Fruit fly (Drosophila melanogaster) whole organism: ENCODE measurements around the gene CG18754.

Source experiments
- CG8478 ChIP-seq: fragments of >200 bp; optimal IDR thresholded peaks from 2 replicates; lab custom pipeline; 2018; ENCODE audit warnings: inconsistent platforms
- Dll ChIP-seq: fragments of >200 bp; optimal IDR thresholded peaks from 2 replicates; lab custom pipeline; 2017
- EcR ChIP-seq, 2 experiments: fragments of >200 bp; optimal IDR thresholded peaks; 2 replicates each; lab custom pipeline; 2017; ENCODE audit warnings: missing biosample characterization in 2 of 2, missing genetic modification characterization in 2 of 2, missing genetic modification reagents in 2 of 2
- pan ChIP-seq: fragments of >200 bp; optimal IDR thresholded peaks from 2 replicates; lab custom pipeline; 2017
- psq ChIP-seq: fragments of >200 bp; optimal IDR thresholded peaks from 2 replicates; lab custom pipeline; 2017
- usp ChIP-seq: fragments of >200 bp; optimal IDR thresholded peaks from 2 replicates; lab custom pipeline; 2017; ENCODE audit warnings: missing biosample characterization, missing genetic modification characterization, mixed read lengths

- TF ChIP-seq pan (lab: Kevin White, UChicago): peak; percentile 23
- no peak for TF ChIP-seq EcR (GFP tag; optimal IDR thresholded peaks at IDR 0.05; lab: Kevin White, UChicago)
- no peak for TF ChIP-seq usp (GFP tag; lab: Kevin White, UChicago)
- no peak for TF ChIP-seq CG8478 (lab: Kevin White, UChicago)
- peak; percentile 68 for TF ChIP-seq Dll (lab: Kevin White, UChicago)
- no peak for TF ChIP-seq psq
These were observed 14.2 kb upstream of the CG18754 start, which contains the start of gene CG31145 for dm6 chr3R:23669401-23670216.
